Worm (Caenorhabditis elegans) whole organism, midembryonic: ENCODE results near the gene C16A11.3.

ENCODE experiments used
- T22C8.4 ChIP-seq: fragments of 200-800 bp; sonication (Bioruptor generic); IDR thresholded peaks from 2 replicates; pipeline ENCODE4 v1.3.6; 2022; ENCODE audit warnings: missing genetic modification characterization, missing compliant biosample characterization
- cog-1 ChIP-seq: sonication (generic microtip); optimal IDR thresholded peaks from 2 replicates; lab custom pipeline; 2016; ENCODE audit warnings: missing genetic modification characterization, missing compliant biosample characterization
- flt-1 ChIP-seq: fragments of 200-800 bp; sonication (Bioruptor generic); IDR thresholded peaks from 2 replicates; pipeline ENCODE4 v1.3.6; 2022; ENCODE audit warnings: missing genetic modification characterization, missing compliant biosample characterization
- klf-2 ChIP-seq: fragments of 200-800 bp; sonication (Bioruptor generic); conservative IDR thresholded peaks from 2 replicates; pipeline ENCODE4 v1.3.6; 2022; ENCODE audit warnings: missing genetic modification reagents, missing genetic modification characterization, missing compliant biosample characterization
- med-1 ChIP-seq: sonication (generic microtip); optimal IDR thresholded peaks from 2 replicates; lab custom pipeline; 2017; ENCODE audit warnings: missing genetic modification characterization, mild to moderate bottlenecking, missing compliant biosample characterization, antibody characterized with exemption, missing genetic modification reagents; ENCODE audit not compliant: insufficient read depth
- ref-1 ChIP-seq: fragments of 200-800 bp; sonication (Bioruptor generic); conservative IDR thresholded peaks from 2 replicates; pipeline ENCODE4 v1.3.6; 2022; ENCODE audit warnings: missing genetic modification reagents, missing genetic modification characterization, missing compliant biosample characterization
- tab-1 ChIP-seq: fragments of 200-800 bp; sonication (Bioruptor generic); IDR thresholded peaks from 2 replicates; pipeline ENCODE4 v1.3.6; 2022; ENCODE audit warnings: missing genetic modification characterization, missing compliant biosample characterization
- ztf-23 ChIP-seq: fragments of 200-800 bp; sonication (Bioruptor generic); IDR thresholded peaks from 2 replicates; pipeline ENCODE4 v1.3.6; 2022; ENCODE audit warnings: missing genetic modification reagents, missing genetic modification characterization, missing compliant biosample characterization
- ztf-29 ChIP-seq: fragments of 200-800 bp; sonication (Bioruptor generic); IDR thresholded peaks from 2 replicates; pipeline ENCODE4 v1.3.6; 2022; ENCODE audit warnings: missing genetic modification reagents, missing genetic modification characterization, missing compliant biosample characterization

C16A11.3 gene

DNA sequence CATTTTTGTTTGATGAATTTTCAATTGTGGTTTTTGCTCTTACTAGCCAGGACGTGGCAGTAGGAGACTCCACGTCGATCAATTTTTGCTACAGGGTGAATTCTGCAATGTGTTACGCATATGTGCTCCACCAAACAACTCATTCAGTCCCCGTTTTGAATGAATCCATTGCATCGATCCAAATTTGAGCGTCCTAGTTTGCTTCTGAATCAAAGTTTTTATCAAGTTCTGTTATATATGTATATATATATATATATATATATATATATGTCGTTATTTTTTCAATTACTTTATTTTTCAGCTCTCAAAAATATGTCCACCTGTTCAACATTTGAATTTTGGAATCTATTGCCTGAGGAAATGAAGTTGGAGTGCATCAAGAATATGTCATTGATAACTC, 18.2 kb upstream of the C16A11.3 start, which contains the start of gene F31D5.7:
Gene F31D5.7 (plus strand): TSS at position 301 of the 400 bp plus-strand sequence.
- no peak for TF ChIP-seq T22C8.4 (GFP tag; lab: Robert Waterston, UW)
- TF ChIP-seq flt-1 (GFP tag; lab: Robert Waterston, UW) = no peak
- no peak for TF ChIP-seq ztf-23
- no peak for TF ChIP-seq klf-2
- no peak for TF ChIP-seq ztf-29 (GFP tag; lab: Robert Waterston, UW)
- TF ChIP-seq med-1 = no peak
- TF ChIP-seq tab-1 (GFP tag; lab: Robert Waterston, UW) = no peak
- TF ChIP-seq ref-1 (GFP tag; lab: Robert Waterston, UW) = no peak
- no peak for TF ChIP-seq cog-1 (tag; lab: Kevin White, UChicago)

DNA sequence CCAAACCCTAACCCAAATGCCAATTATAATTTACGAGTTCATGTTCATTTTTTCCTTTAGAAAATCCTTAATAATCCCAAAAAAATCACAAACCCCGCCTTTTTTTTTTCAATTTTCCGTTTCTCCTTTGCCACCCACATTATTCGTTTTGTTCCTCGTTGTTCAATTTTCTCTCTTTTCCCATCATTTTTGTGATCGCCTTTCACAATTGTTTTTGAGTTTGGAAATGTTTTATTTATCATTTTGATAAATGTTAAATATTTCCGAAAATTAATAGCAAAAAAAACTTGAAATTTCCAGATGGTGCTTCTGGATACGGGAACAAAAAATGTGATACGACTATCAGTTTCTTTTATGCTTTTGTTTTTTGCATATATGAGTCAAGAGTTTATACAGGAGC, 14.0 kb upstream of the C16A11.3 start, which contains the start of gene F31D5.2:
Gene F31D5.2 (plus strand): TSS at position 301 of the 400 bp plus-strand sequence.
- TF ChIP-seq T22C8.4 (GFP tag; lab: Robert Waterston, UW) = no peak
- no peak for TF ChIP-seq flt-1 (GFP tag; lab: Robert Waterston, UW)
- no peak for TF ChIP-seq tab-1 (GFP tag; lab: Robert Waterston, UW)
- TF ChIP-seq ref-1 (GFP tag; lab: Robert Waterston, UW) = no peak
- TF ChIP-seq klf-2 = no peak
- TF ChIP-seq cog-1 (tag; lab: Kevin White, UChicago) = no peak
- no peak for TF ChIP-seq med-1

DNA sequence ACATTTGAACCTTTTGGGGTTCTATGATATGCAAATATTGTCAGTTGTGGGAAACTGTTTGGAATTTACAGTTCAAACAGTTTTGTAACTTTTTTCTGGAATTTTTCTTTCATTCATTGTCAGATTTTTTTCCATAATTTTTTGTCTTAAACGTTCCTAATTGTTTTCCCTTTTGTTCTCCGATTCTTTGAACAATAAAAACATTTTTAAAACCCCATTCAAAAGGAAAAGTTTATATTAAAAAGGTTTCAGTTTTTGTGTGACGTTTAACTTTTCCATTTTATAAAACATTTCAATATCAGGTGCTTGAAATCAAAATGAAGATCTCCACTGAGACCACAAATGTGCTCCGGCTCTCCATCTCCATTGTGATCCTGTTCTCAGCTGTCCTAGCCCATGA, 10.3 kb upstream of the C16A11.3 start, which contains the start of gene F31D5.1:
Gene F31D5.1 (plus strand): TSS at position 301 of the 400 bp plus-strand sequence.
- TF ChIP-seq ztf-23 = no peak
- TF ChIP-seq T22C8.4 (GFP tag; lab: Robert Waterston, UW) = no peak
- TF ChIP-seq ref-1 (GFP tag; lab: Robert Waterston, UW) = no peak
- no peak for TF ChIP-seq ztf-29 (GFP tag; lab: Robert Waterston, UW)
- no peak for TF ChIP-seq med-1
- TF ChIP-seq flt-1 (GFP tag; lab: Robert Waterston, UW) = no peak
- TF ChIP-seq klf-2 = no peak
- TF ChIP-seq tab-1 (GFP tag; lab: Robert Waterston, UW) = no peak
- no peak for TF ChIP-seq cog-1 (tag; lab: Kevin White, UChicago)

DNA sequence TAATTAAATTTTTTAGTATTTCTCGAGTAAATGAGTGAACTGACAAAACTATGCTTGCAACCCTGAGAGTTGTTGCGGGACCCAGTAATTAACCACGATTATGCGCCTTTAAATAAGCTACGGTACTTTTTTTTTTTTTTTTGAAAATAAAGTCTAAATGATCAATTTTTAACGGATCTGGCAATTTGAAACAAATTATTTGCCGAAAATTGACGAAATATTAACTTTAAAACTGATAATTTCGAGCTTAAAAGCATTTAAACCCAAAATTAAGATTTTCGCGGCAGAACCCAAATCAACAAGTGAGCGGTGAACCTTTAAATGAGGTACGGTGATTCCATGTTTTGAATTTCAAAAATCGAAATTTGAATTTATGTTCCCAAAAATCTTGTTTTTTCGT, 6.9 kb upstream of the C16A11.3 start:
- TF ChIP-seq med-1 (no peak), flt-1 (GFP tag; lab: Robert Waterston, UW) (no peak), ztf-29 (GFP tag; lab: Robert Waterston, UW) (no peak), tab-1 (GFP tag; lab: Robert Waterston, UW) (no peak), klf-2 (no peak), ref-1 (GFP tag; lab: Robert Waterston, UW) (no peak)

DNA sequence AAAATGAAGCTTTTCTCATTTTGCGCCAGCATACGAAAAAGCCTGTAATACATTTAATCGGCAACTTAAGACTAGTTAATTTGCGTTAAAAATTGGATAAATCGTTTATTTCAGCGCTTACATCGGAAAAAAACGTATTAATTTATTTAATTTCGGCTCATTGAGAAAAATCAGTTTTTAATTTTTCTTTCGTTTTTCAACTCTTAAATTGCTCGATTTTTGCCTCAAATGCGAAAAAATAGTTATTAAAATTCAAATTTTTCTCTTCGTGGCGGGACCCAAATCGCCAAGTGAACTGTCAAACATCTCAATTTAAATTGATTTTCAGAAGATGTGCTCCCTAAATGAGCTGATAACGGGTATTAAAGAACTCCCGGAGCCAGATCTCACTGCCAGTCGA, 6.4 kb upstream of the C16A11.3 start, which contains the start of gene C16A11.5:
Gene C16A11.5 (plus strand): TSS at position 323 of the 400 bp plus-strand sequence.
- TF ChIP-seq ztf-29 (GFP tag; lab: Robert Waterston, UW) (no peak), cog-1 (tag; lab: Kevin White, UChicago) (no peak), ztf-23 (no peak), med-1 (no peak), T22C8.4 (GFP tag; lab: Robert Waterston, UW) (no peak)

DNA sequence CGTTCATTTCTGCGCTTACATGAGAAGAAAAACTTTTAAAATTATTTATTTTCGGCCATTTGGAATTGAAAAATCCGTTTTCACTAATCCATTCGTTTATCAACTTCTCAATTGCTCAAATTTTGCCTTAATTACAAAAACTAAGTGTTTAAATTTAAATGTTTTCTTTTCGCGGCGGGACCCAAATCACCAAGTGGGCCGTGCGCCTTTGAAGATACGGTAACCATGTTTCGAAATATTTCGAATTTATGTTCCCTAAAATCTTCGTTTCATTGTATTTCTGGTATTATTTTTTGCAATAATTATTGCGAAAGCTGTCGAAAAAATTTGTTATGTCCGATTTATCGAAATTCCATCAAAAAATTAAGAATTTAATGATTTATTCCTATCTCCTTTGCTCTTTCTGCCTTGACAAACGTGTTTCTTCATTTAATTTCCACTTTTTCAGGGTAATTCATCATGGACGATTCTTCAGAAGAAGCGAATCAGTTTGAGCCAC, 2.7 kb upstream of the C16A11.3 start, which contains the start of gene C16A11.4:
Gene C16A11.4 (plus strand): TSS at position 449 of the 499 bp plus-strand sequence.
- TF ChIP-seq T22C8.4 (GFP tag; lab: Robert Waterston, UW) = no peak

DNA sequence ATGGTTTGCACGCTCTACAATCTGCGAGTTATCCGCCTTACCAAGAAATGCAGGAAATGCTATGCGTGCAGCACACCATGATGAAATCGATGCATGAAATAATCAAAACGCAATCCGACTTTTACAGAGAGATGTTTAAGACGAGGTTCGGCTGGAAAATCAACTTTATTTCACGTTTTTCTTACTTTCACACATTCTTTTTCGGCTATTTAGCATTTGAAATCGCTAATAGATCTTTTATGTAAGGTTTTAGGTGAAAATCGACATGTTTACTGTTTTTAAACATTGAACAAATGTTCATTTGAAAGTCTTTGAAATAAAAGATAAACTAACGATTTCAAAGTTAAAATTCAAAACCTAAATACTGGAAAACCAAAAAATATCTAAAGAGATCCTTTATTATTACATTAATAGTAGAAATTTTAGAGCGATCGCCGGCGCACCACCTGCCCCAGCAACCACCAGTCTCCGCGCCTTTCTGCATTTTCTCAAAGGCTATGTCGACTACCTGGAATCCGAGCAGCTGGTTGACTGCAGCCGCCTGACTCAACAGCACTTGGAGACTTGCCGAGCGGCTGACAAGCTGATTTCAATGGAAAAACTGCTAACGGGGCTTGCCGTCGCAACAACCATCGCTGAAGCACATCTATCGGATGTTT, 1.1 kb upstream of the C16A11.3 start:
- TF ChIP-seq klf-2 = no peak
- no peak for TF ChIP-seq med-1

DNA sequence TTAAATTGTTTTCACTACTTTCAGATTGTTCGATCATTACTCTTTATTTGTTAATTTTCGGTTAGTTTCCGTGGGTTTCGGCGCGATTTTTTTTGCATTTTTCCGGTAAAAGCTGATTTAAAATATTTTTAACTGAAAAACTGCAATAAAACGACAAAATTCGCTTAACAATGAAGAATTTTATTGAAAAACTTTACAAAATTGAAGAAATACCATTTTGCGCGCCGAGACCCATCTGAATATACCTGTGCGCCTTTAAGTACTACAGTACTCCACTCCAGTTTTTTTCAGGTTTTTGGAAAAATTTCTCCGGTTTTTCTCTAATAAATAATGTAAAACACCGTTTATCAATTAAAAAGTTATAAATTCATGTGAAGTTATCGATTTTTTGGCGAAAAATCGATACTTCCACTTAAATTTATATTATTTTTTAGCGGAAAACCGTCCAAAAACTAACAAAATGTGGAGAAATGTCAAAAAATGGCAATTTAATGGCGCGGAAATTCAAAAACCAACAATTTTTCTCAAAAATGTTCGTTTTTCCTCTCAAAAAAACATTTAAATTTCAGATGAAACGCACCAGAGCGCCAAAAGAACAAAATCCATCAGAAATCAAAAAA, 1.6 kb downstream of the C16A11.3 start, which contains the start of gene C16A11.10:
Gene C16A11.10 (plus strand): TSS at position 570 of the 620 bp plus-strand sequence.
- TF ChIP-seq med-1 (no peak), cog-1 (tag; lab: Kevin White, UChicago) (no peak), ztf-29 (GFP tag; lab: Robert Waterston, UW) (no peak), flt-1 (GFP tag; lab: Robert Waterston, UW) (no peak), T22C8.4 (GFP tag; lab: Robert Waterston, UW) (no peak), ztf-23 (no peak), tab-1 (GFP tag; lab: Robert Waterston, UW) (no peak), klf-2 (no peak), ref-1 (GFP tag; lab: Robert Waterston, UW) (no peak)

DNA sequence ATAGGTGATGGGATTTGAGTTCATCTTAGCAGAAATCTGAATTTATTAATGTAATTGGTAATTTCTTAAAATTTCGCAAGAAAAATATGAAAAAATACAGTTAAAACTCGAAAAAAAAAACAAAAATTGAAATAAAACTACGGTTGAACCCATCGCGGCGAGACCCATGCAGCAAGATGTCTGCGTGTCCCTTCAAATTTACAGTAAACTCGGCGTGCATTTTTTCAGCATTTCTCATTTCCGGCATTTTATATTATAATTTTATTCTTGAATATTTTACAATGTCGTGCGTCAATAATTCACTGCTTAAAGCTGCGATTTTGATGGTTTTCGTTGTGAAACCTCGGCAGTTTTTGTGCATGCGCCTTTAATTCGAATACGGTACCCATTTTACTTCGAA, 6.6 kb downstream of the C16A11.3 start, which contains the start of gene fbxc-43:
Gene fbxc-43 (minus strand): TSS at position 38 of the 400 bp plus-strand sequence.
- TF ChIP-seq ref-1 (GFP tag; lab: Robert Waterston, UW) (no peak), T22C8.4 (GFP tag; lab: Robert Waterston, UW) (no peak), tab-1 (GFP tag; lab: Robert Waterston, UW) (no peak), ztf-29 (GFP tag; lab: Robert Waterston, UW) (no peak), cog-1 (tag; lab: Kevin White, UChicago) (no peak), flt-1 (GFP tag; lab: Robert Waterston, UW) (no peak), ztf-23 (no peak), med-1 (no peak), klf-2 (no peak)

DNA sequence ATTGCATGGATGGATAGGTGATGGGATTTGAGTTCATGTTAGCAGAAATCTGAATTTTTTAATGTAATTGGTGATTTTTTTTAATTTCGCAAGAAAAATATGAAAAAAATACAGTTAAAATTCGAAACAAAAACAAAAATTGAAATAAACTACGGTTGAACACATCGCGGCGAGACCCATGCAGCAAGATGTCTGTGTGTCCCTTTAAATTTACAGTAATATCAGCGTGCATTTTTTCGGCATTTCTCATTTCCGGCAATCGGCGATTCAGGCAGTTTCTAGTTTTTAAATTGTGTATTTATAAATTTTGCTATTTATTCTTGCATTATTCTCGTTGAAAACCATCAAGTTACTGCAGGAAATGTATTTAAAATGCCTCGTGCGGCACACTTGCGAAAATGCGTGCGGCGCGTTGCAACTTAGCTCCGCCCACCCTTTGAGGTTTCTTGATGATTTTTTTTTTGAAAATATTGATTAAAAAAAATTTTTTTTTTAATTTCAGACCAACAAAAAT, 8.4 kb downstream of the C16A11.3 start, which contains the start of the genes fbxc-44 and C16A11.2:
Gene fbxc-44 (minus strand): TSS at position 51 of the 514 bp plus-strand sequence.
Gene C16A11.2 (plus strand): TSS at position 503 of the 514 bp plus-strand sequence.
- peak; percentile 10 for TF ChIP-seq cog-1 (tag; lab: Kevin White, UChicago)
- peak; percentile 80 for TF ChIP-seq ztf-29 (GFP tag; lab: Robert Waterston, UW)
- TF ChIP-seq ztf-23 = peak; percentile 83
- peak; percentile 82 for TF ChIP-seq T22C8.4 (GFP tag; lab: Robert Waterston, UW)
- peak; percentile 85 for TF ChIP-seq tab-1 (GFP tag; lab: Robert Waterston, UW)
- peak; percentile 85 for TF ChIP-seq klf-2
- peak; percentile 88 for TF ChIP-seq flt-1 (GFP tag; lab: Robert Waterston, UW)
- TF ChIP-seq med-1 = peak; percentile 91
- 0 out of 2 replicates have a peak, but pooled peaks have one; percentile 26 for TF ChIP-seq ref-1 (GFP tag; lab: Robert Waterston, UW)
